Fruit fly (Drosophila melanogaster): ENCODE results near the gene Rubicon.

dm6 chrX:8720213-8720612, 43.4 kb downstream of the Rubicon start, which contains the start of gene CG1789:
- TF ChIP-seq Hr4 (GFP tag; optimal IDR thresholded peaks at IDR 0.05) (no peak), CG7368 (GFP tag; optimal IDR thresholded peaks at IDR 0.05) (no peak), Eip78C (GFP tag) (no peak), CG15336 (GFP tag; IDR thresholded peaks at IDR 0.05) (no peak), Lpt (GFP tag; optimal IDR thresholded peaks at IDR 0.05) (no peak), fkh (GFP tag; optimal IDR thresholded peaks at IDR 0.05) (no peak)

Data from whole organism, prepupa.